Fruit fly (Drosophila melanogaster) whole organism, prepupa: ENCODE measurements around the gene Sec16.

Experiments
- Blimp-1 ChIP-seq: fragments of 200-800 bp; sonication (Bioruptor generic); optimal IDR thresholded peaks from 3 replicates; lab custom pipeline; 2017; ENCODE audit warnings: missing biosample characterization, missing genetic modification characterization, mild to moderate bottlenecking, moderate library complexity, missing genetic modification reagents
- CG11762 ChIP-seq: fragments of 200-800 bp; sonication (Bioruptor generic); optimal IDR thresholded peaks from 3 replicates; lab custom pipeline; 2016; ENCODE audit warnings: missing biosample characterization, missing genetic modification characterization; ENCODE audit not compliant: insufficient read depth
- CG11902 ChIP-seq: fragments of 200-800 bp; sonication (Bioruptor generic); optimal IDR thresholded peaks from 3 replicates; lab custom pipeline; 2016; ENCODE audit warnings: missing biosample characterization, missing genetic modification characterization
- CG1621 ChIP-seq: fragments of 200-800 bp; sonication (Bioruptor generic); optimal IDR thresholded peaks from 3 replicates; lab custom pipeline; 2018; ENCODE audit warnings: missing biosample characterization, mild to moderate bottlenecking, missing genetic modification characterization
- Ets21C ChIP-seq: fragments of 200-800 bp; sonication (Bioruptor generic); optimal IDR thresholded peaks from 3 replicates; lab custom pipeline; 2016; ENCODE audit warnings: missing biosample characterization, missing genetic modification characterization
- Gug ChIP-seq: fragments of 200-800 bp; sonication (Bioruptor generic); IDR thresholded peaks from 2 replicates; pipeline ENCODE4 v1.3.6; 2022; ENCODE audit warnings: missing biosample characterization, missing genetic modification characterization
- Lpt ChIP-seq: fragments of 200-800 bp; sonication (Bioruptor generic); optimal IDR thresholded peaks from 3 replicates; lab custom pipeline; 2016; ENCODE audit warnings: missing biosample characterization, missing genetic modification characterization
- Smox ChIP-seq: fragments of 200-800 bp; sonication (Bioruptor generic); optimal IDR thresholded peaks from 3 replicates; lab custom pipeline; 2016; ENCODE audit warnings: missing biosample characterization, missing genetic modification characterization
- achi ChIP-seq: fragments of 200-800 bp; sonication (Bioruptor generic); optimal IDR thresholded peaks from 3 replicates; lab custom pipeline; 2016; ENCODE audit warnings: missing biosample characterization, missing genetic modification characterization
- cyc ChIP-seq: fragments of 200-800 bp; sonication (Bioruptor generic); optimal IDR thresholded peaks from 3 replicates; lab custom pipeline; 2016; ENCODE audit warnings: missing biosample characterization, missing genetic modification characterization
- lz ChIP-seq: fragments of 200-800 bp; sonication (Bioruptor generic); optimal IDR thresholded peaks from 3 replicates; lab custom pipeline; 2016; ENCODE audit warnings: missing biosample characterization, missing genetic modification characterization
- net ChIP-seq: fragments of 200-800 bp; sonication (Bioruptor generic); optimal IDR thresholded peaks from 3 replicates; lab custom pipeline; 2016; ENCODE audit warnings: missing biosample characterization, missing genetic modification characterization
- pdm3 ChIP-seq: fragments of 200-800 bp; sonication (Bioruptor generic); optimal IDR thresholded peaks from 3 replicates; lab custom pipeline; 2016; ENCODE audit warnings: missing biosample characterization, missing genetic modification characterization

dm6 chrX:12580498-12581304, 15.1 kb upstream of the Sec16 start:
- TF ChIP-seq CG11902 (GFP tag; lab: Kevin White, UChicago) (peak; percentile 14), CG11762 (no peak), Lpt (no peak), Blimp-1 (no peak), Gug (no peak), Ets21C (no peak), Smox (GFP tag; lab: Kevin White, UChicago) (no peak), achi (peak; percentile 33), net (GFP tag; lab: Kevin White, UChicago) (no peak), CG1621 (tag; lab: Kevin White, UChicago) (no peak), pdm3 (GFP tag; lab: Kevin White, UChicago) (peak; percentile 22), cyc (GFP tag; lab: Kevin White, UChicago) (no peak), lz (GFP tag; lab: Kevin White, UChicago) (no peak)
